Fruit fly (Drosophila melanogaster) ovary, adult (tissue): ENCODE measurements around the gene CG11248.
A peak's percentile ranks its signal among the peaks of the same experiment; 100 is the strongest.

Experiments used
- CG17801 ChIP-seq: fragments of 200-800 bp; optimal IDR thresholded peaks from 2 replicates; lab custom pipeline; 2019; ENCODE audit warnings: missing biosample characterization, mild to moderate bottlenecking, missing genetic modification characterization, moderate library complexity; ENCODE audit not compliant: partially characterized antibody

The CG11248 gene

DNA sequence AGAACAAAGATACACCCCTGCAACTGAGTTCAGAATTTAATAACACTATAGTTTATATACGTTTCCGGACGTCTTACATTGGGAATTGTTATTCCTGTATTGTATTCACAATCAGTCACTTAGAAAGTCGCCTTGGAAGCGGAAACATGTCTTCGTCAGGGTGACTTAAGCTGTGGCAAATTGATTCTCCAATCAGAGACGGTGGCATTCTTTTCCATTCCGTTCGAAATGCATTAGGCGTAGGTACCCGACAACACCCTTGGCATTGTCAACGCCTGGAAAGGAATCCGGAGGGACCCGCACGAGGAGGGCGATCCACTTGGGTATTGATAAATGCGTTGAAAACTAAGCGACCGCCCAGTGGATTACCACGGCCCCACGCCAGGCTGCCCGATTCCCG, 4.1 kb downstream of the CG11248 start, which contains the start of gene Sfp78E:
TSS of gene Sfp78E (minus strand) at position 101 of the 400 bp plus-strand sequence.
- no peak for TF ChIP-seq CG17801 (GFP tag; lab: Kevin White, UChicago)

DNA sequence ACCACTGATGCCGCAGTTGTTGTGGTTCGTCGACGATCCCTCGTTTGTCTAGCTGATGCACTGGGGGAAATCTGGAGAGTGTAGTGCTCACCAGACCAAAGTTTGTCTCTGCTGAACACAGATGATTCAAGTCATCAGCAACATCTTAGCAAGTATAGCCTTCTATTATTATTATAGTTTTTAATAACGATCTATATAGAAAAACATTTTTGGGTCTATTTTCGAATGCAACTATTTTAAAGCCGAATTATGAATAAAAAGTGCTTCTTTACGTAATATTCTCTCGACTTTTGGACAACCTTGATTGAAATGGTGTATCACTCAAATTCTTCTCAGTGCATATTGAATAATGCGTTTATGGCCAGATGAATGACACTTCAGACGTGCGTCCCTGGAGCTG, 5.9 kb downstream of the CG11248 start:
- TF ChIP-seq CG17801 (GFP tag; lab: Kevin White, UChicago): no peak

DNA sequence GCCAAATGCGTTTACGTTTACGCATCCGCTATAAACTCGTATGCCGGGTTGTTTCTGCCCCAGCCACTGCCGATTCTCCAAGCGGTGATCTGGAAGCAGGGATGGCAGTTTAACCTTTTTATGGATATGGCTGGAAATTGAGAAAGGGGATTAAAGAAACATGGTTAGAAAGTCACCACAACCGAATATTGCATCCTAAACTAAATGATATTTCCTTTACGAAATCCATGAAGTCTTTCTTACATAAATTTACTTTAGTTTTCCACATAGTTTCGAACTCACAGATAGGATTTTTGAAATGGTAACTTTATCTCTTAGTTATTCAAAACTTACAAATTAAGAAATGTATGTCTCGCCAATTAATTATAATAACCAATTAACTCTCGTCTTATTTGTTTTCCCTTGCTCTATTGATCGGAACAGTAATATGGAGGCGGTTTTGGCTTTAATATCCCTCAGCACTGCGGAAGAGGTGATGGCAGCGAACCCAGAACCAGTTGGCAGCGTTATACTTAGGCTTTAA, 8.8 kb downstream of the CG11248 start:
- TF ChIP-seq CG17801 (GFP tag; lab: Kevin White, UChicago): no peak

DNA sequence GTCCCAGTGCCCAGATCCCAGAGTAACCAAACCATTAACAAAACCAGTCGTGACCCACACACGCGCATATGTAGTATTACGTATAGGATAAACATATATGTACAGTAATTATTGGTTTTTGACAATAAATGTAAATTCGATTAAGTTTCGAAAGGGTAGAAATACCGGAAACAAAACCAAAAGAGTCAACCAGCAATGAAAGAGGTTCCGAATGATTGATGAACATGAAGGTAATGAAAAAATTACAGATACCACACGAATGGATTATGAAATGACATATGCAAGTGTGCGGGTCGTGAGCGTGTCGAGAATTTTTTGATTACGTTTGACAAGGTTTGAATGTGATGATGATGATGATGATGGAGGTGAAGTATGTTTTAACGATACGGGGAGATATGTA, 14.8 kb downstream of the CG11248 start:
- no peak for TF ChIP-seq CG17801 (GFP tag; lab: Kevin White, UChicago)

DNA sequence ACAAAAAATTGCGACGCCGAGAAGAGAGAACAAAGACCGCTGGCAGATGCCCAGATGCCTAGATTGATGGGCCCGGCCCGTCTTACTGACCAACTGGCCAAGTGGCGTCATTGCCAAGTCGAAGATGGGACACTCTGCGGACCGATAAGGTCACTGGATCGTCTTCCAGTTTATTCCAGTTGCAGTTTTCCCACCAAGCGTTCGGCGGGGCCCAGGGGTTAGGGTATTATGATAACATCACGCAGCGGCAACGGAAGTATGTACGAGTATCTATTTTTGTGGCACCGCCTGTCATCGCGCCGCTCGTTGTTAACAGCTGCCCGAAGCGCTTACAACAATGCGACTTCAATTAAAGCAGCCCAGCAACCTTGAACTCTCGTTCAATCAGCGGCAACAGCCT, 20.2 kb downstream of the CG11248 start:
- no peak for TF ChIP-seq CG17801 (GFP tag; lab: Kevin White, UChicago)

DNA sequence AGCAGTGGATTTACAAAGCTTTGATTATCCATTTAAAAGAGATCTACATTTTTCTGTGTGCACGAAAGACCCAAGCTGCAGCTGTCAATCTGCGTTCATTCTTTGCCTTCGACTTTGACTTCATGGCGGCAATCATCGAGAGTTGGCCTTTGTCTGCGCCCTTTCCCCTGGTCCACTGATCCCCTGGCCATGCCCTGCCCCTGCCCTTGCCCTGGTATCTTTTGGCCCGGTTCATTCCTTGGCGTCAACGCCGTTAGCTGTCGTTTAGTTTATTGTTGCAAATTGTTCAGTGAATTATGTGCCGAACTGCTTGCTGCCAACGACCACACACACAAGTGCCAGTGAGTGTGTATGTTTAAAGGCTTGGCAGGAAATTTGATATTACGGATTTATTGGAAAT, 21.1 kb downstream of the CG11248 start:
- TF ChIP-seq CG17801 (GFP tag; lab: Kevin White, UChicago): no peak

DNA sequence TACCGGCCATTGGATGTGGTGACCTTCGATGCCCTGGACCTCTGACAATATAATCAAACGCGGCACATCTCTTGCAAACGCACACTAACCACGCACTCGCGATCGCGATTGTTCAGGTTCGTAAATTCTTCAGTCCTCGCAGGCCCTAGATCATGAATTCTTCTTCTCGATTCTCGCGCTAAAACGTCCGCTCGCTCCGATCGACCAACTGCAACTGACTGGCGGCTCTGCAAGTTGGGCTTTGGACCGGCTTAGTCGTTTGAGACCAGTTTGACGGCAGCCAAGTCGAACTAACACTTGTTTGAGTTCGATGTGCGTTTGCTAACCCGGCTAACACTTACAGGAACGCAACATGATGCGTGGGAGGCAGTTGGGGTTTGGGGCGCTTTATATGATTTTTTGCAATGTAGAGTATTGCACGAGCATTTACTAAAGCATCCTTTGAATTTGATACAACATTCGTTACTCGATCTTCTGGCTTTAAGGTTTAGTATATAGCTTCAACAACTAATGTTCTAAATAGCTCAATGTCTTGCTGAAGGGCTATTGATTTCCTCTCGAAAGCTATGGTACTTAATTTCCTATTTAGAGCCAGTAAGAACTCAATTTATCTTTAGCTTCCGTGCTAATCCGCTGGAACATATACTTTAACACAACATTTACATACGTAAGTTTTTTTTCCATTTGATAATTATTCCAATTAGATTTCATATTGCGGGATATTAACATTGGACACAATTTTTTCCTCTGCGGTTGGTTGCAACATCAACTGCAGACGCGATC, 26.5 kb downstream of the CG11248 start, which contains the start of gene CG32447:
TSS of gene CG32447 (minus strand) at position 222 of the 783 bp plus-strand sequence.
- no peak for TF ChIP-seq CG17801 (GFP tag; lab: Kevin White, UChicago)

DNA sequence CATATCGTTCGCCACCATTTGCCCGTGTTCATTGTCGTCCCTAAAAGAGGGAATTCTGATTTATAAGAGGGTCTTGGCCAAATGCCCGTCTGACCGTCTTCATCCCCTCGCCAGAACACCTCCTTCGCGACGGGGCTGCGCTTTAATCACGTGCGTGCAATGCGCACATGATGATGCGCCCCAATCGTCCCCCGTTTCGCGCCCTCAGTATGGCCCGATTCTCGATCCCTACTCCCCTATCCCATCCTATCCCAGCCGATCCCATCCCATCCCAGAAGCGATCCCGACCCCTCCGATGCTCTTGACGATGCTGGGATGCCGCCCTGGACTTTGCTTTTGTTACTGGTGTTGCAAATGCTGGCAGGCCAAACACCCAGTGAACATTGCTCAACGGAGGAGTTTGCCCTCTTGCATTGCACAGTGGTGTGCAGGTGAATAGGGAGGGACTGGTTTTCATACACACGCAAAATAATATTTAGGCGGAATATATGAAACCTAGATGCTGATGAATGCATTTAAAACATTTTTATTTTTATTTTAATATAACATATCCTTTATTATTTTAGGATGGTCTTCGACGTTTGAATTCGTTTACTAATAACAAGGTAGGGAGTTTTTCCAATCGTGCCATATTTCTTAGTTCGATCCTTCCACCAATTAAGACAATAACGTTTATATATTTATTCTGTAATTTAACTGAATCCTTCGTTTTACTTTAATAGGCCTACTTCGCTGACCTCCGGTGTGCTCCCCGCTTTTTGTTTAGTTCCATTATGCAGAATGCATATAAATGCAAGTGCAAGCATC, 30.1 kb downstream of the CG11248 start:
- no peak for TF ChIP-seq CG17801 (GFP tag; lab: Kevin White, UChicago)

DNA sequence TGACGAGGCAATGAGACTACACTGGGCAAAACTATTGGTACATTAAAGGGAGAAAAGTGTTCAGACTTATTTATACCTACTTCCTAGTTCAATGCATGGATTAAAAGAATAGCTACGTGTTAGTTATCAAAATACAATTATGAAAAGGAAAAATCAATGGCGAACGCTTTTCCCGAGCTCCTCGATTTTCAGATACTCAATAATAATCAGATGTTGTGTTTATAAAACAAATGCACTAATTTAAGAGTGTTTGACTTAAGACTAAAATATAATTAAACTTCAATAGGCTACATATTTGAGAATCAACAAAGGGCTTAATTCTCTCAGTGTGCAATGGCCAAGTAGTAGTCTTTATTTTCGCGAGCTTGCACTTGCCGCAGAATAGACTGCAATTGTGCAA, 36.1 kb downstream of the CG11248 start:
- no peak for TF ChIP-seq CG17801 (GFP tag; lab: Kevin White, UChicago)

DNA sequence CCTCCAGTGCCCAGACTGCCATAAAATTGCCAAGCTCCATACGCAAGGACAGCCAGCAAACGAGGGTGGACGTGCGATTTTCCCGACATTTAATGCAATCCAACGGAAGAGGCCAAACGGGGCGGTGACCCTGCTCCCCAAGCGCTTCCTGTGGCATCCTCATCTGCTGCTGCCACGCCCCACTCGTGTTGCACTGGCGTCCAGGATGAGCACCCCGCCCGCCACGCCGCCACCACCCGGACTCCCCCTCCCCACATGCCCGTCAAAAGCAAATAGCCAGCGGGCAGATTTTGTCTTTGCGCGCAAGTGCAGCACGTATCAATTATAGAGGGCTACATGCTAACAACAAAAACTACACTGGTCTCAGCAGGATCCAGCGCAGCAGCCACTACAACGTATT, 38.4 kb downstream of the CG11248 start:
- no peak for TF ChIP-seq CG17801 (GFP tag; lab: Kevin White, UChicago)

DNA sequence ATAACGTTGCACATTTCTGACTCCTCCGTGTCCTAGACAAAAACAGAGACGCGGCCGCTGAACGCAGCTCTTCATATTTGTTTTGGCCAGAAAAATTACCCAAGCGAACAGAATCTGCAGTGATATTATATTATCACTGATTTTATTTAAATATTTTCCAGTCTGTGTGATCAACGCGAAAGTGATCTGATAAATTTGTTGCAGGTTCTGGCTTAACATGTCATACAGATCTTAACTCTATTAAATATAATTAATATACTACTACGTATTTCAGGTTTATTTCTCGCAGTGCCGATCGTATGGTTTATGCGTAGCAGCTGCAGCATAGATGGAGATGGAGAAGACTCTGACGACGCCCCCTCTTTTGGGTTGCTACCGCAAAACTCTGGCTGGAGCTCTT, 41.0 kb downstream of the CG11248 start:
- no peak for TF ChIP-seq CG17801 (GFP tag; lab: Kevin White, UChicago)

DNA sequence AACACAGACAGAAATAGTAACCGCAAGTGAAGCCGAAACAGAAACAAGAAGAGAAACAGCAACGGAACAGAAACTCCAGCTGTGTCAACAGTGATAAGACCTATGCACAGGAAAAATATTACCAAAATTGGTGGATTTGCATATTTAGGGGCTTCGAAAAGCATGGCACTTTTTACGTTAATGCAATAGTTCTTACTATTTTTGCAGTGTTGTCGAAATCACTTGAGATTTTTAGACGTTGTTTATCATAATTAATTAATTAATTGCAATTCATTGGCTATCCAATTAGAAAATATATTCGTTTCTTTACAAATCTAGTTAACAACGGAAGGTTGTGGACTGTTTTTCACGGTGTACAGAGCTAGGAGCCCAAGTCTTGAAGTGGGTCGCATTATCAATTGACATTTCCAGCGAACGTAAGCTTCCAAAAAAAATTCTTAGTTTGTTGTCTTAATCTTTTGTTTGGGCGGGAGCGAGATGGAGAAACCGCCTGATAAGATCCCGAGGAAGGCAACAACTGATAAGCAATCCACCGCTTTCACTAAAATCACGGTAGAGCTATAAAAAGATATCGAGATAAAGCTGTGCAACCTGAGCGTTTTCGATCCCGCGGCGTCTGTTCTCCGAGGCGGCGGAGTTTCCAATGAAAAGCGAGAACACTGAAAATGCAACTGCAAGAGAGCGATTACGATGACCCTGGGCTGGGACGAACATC, 47.3 kb downstream of the CG11248 start:
- TF ChIP-seq CG17801 (GFP tag; lab: Kevin White, UChicago): peak; percentile 16

DNA sequence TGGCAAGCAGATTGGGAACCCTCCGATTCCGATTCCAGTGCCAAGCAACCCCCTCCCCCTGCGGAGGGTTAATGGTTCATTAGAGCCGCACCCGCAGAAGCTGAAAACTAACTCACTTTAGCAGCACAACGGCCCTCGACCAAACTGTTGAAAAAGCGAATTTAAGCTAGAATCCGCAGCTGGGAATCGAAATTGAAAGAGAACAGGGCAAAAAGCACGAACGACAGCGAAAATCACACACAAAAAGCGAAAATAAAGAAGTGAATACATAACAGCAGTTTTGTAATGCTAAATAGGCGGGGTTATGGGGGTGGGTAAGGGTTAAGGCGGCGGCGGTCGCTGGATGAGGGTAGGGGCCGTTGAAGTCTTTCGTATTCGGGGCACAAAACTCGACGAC, 47.9 kb downstream of the CG11248 start:
- TF ChIP-seq CG17801 (GFP tag; lab: Kevin White, UChicago): no peak

DNA sequence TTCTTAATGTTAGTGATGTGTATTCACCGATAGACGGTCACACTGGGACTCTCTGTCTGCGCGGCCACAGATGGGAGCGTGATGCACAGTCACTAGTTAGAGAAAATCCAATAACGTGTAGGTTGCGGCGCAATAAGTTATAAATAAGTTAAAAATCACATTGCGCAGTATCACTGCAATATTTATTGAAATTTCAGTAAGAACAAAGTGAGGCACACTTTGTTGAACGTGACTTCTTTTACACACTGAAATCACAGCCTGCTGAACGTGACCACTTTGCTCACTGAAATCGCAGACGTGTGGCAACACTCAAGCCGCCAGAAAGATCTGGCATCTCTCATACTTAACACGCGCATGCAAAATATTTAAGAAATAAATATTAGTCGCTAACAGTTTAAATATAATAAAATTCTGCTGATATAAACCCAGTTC, 48.8 kb downstream of the CG11248 start, which contains the start of the genes CG11247 and Polr2H:
TSS of gene CG11247 (minus strand) at position 191 of the 432 bp plus-strand sequence.
TSS of gene Polr2H (plus strand) at position 317 of the 432 bp plus-strand sequence.
- TF ChIP-seq CG17801 (GFP tag; lab: Kevin White, UChicago): peak; percentile 65
